Fruit fly (Drosophila melanogaster) whole organism, wandering third instar larva: ENCODE results near the gene TTLL4A.

Experiments
- Abd-B ChIP-seq: fragments of >200 bp; optimal IDR thresholded peaks from 2 replicates; lab custom pipeline; 2017; ENCODE audit warnings: missing biosample characterization, missing genetic modification characterization
- CG32264 ChIP-seq: fragments of 200-800 bp; sonication (Bioruptor generic); optimal IDR thresholded peaks from 2 replicates; lab custom pipeline; 2016; ENCODE audit warnings: missing biosample characterization, missing genetic modification characterization
- CG9705 ChIP-seq: fragments of 200-800 bp; sonication (Bioruptor generic); optimal IDR thresholded peaks from 2 replicates; lab custom pipeline; 2018; ENCODE audit warnings: missing biosample characterization, mild to moderate bottlenecking, missing genetic modification characterization
- CrebA ChIP-seq: fragments of 200-800 bp; sonication (Bioruptor generic); optimal IDR thresholded peaks from 2 replicates; lab custom pipeline; 2016; ENCODE audit warnings: missing biosample characterization, mild to moderate bottlenecking, missing genetic modification characterization, borderline replicate concordance
- Dfd ChIP-seq: fragments of >200 bp; optimal IDR thresholded peaks from 2 replicates; lab custom pipeline; 2017; ENCODE audit warnings: missing biosample characterization, missing genetic modification characterization
- Dif ChIP-seq: fragments of 200-275, 200-300 bp; sonication (Bioruptor generic); optimal IDR thresholded peaks from 2 replicates; lab custom pipeline; 2018; ENCODE audit warnings: missing biosample characterization, missing genetic modification characterization; ENCODE audit not compliant: partially characterized antibody
- GATAd ChIP-seq: sonication (Bioruptor generic); optimal IDR thresholded peaks from 2 replicates; lab custom pipeline; 2016; ENCODE audit warnings: missing biosample characterization, missing genetic modification characterization
- HLH106 ChIP-seq: fragments of 200-800 bp; optimal IDR thresholded peaks from 3 replicates; lab custom pipeline; 2019; ENCODE audit warnings: missing biosample characterization, mild to moderate bottlenecking, missing genetic modification characterization, moderate library complexity
- Hnf4 ChIP-seq: fragments of 200-800 bp; sonication (Bioruptor generic); optimal IDR thresholded peaks from 2 replicates; lab custom pipeline; 2016; ENCODE audit warnings: missing biosample characterization, mild to moderate bottlenecking, missing genetic modification characterization
- Hr78 ChIP-seq: fragments of >200 bp; optimal IDR thresholded peaks from 2 replicates; lab custom pipeline; 2017; ENCODE audit warnings: missing biosample characterization, missing genetic modification characterization
- Hr83 ChIP-seq: fragments of 200-300 bp; sonication (Bioruptor generic); optimal IDR thresholded peaks from 2 replicates; lab custom pipeline; 2016; ENCODE audit warnings: missing biosample characterization, mild to moderate bottlenecking, missing genetic modification characterization, moderate library complexity; ENCODE audit not compliant: poor library complexity, severe bottlenecking
- Jra ChIP-seq: sonication (Bioruptor generic); optimal IDR thresholded peaks from 2 replicates; lab custom pipeline; 2016; ENCODE audit warnings: missing biosample characterization, missing genetic modification characterization
- Mio ChIP-seq: sonication (Bioruptor generic); optimal IDR thresholded peaks from 2 replicates; lab custom pipeline; 2016; ENCODE audit warnings: missing biosample characterization, missing genetic modification characterization
- Myc ChIP-seq: fragments of >200 bp; optimal IDR thresholded peaks from 2 replicates; lab custom pipeline; 2017
- N ChIP-seq: fragments of >200 bp; optimal IDR thresholded peaks from 2 replicates; lab custom pipeline; 2018; ENCODE audit warnings: missing biosample characterization, missing external identifiers, missing genetic modification characterization
- OdsH ChIP-seq: fragments of 200-800 bp; sonication (Bioruptor generic); optimal IDR thresholded peaks from 2 replicates; lab custom pipeline; 2016; ENCODE audit warnings: missing biosample characterization, mild to moderate bottlenecking, missing genetic modification characterization
- Rel ChIP-seq, 2 experiments: fragments of 200-800 bp; sonication (Bioruptor generic) in 1 of 2; optimal IDR thresholded peaks; 2 replicates in 1 of 2; 3 replicates in 1 of 2; lab custom pipeline; 2016 to 2019; ENCODE audit warnings: mild to moderate bottlenecking in 2 of 2, missing biosample characterization in 2 of 2, missing genetic modification characterization in 2 of 2, moderate library complexity in 1 of 2
- Sp1 ChIP-seq: fragments of 200-800 bp; sonication (Bioruptor generic); optimal IDR thresholded peaks from 3 replicates; lab custom pipeline; 2019; ENCODE audit warnings: missing biosample characterization, mild to moderate bottlenecking, missing genetic modification characterization, moderate library complexity
- Vsx2 ChIP-seq: fragments of 200-300, 225-300 bp; sonication (Bioruptor generic); optimal IDR thresholded peaks from 2 replicates; lab custom pipeline; 2018; ENCODE audit warnings: missing biosample characterization, missing genetic modification characterization; ENCODE audit not compliant: partially characterized antibody
- br ChIP-seq: fragments of 200-800 bp; sonication (Bioruptor generic); optimal IDR thresholded peaks from 2 replicates; lab custom pipeline; 2016; ENCODE audit warnings: missing biosample characterization, missing genetic modification characterization
- brk ChIP-seq: fragments of 200-800 bp; sonication (Bioruptor generic); optimal IDR thresholded peaks from 2 replicates; lab custom pipeline; 2016; ENCODE audit warnings: missing biosample characterization, mild to moderate bottlenecking, missing genetic modification characterization
- dl ChIP-seq, 2 experiments: fragments of 175-275, 200-275 bp in 1 of 2; fragments of 200-275 bp in 1 of 2; sonication (Bioruptor generic); optimal IDR thresholded peaks; lab custom pipeline; 2018; ENCODE audit warnings: mild to moderate bottlenecking in 2 of 2, missing biosample characterization in 2 of 2, missing genetic modification characterization in 2 of 2, moderate library complexity in 2 of 2; ENCODE audit not compliant: partially characterized antibody in 2 of 2, insufficient read depth in 1 of 2
- dmrt93B ChIP-seq: fragments of 200-800 bp; sonication (Bioruptor generic); optimal IDR thresholded peaks from 2 replicates; lab custom pipeline; 2018; ENCODE audit warnings: missing biosample characterization, mild to moderate bottlenecking, missing genetic modification characterization
- dsf ChIP-seq: sonication (Bioruptor generic); optimal IDR thresholded peaks from 2 replicates; lab custom pipeline; 2016; ENCODE audit warnings: missing biosample characterization, missing genetic modification characterization, borderline replicate concordance
- ey ChIP-seq: fragments of 200-800 bp; sonication (Bioruptor generic); optimal IDR thresholded peaks from 2 replicates; lab custom pipeline; 2016; ENCODE audit warnings: missing biosample characterization, missing genetic modification characterization
- foxo ChIP-seq, 2 experiments: fragments of 200-800 bp; sonication (Bioruptor generic); optimal IDR thresholded peaks; 2 replicates in 1 of 2; 3 replicates in 1 of 2; lab custom pipeline; 2016 to 2017; ENCODE audit warnings: missing biosample characterization in 2 of 2, missing genetic modification characterization in 2 of 2
- fru ChIP-seq: fragments of 200-800 bp; sonication (Bioruptor generic); optimal IDR thresholded peaks from 3 replicates; lab custom pipeline; 2016; ENCODE audit warnings: missing biosample characterization, mild to moderate bottlenecking, missing genetic modification characterization
- h ChIP-seq: fragments of 200-800 bp; sonication (Bioruptor generic); optimal IDR thresholded peaks from 3 replicates; lab custom pipeline; 2016; ENCODE audit warnings: missing biosample characterization, mild to moderate bottlenecking, missing genetic modification characterization
- jim ChIP-seq: fragments of 175-275, 200-325 bp; sonication (Bioruptor generic); optimal IDR thresholded peaks from 2 replicates; lab custom pipeline; 2016; ENCODE audit warnings: missing biosample characterization, mild to moderate bottlenecking, missing genetic modification characterization
- lola ChIP-seq: fragments of >200 bp; optimal IDR thresholded peaks from 2 replicates; lab custom pipeline; 2017; ENCODE audit warnings: missing biosample characterization, missing genetic modification characterization
- pan ChIP-seq: fragments of >200 bp; optimal IDR thresholded peaks from 2 replicates; lab custom pipeline; 2017
- psq ChIP-seq: fragments of 200-800 bp; sonication (Bioruptor generic); optimal IDR thresholded peaks from 3 replicates; lab custom pipeline; 2017; ENCODE audit warnings: missing biosample characterization, mild to moderate bottlenecking, missing genetic modification characterization, moderate library complexity
- rgr ChIP-seq: fragments of 200-800 bp; sonication (Bioruptor generic); optimal IDR thresholded peaks from 3 replicates; lab custom pipeline; 2016; ENCODE audit warnings: missing biosample characterization, mild to moderate bottlenecking, missing genetic modification characterization
- sage ChIP-seq: fragments of 200-800 bp; sonication (Bioruptor generic); optimal IDR thresholded peaks from 2 replicates; lab custom pipeline; 2016; ENCODE audit warnings: missing biosample characterization, mild to moderate bottlenecking, missing genetic modification characterization
- sv ChIP-seq: fragments of 200-800 bp; sonication (Bioruptor generic); optimal IDR thresholded peaks from 3 replicates; lab custom pipeline; 2016; ENCODE audit warnings: missing biosample characterization, missing genetic modification characterization
- tai ChIP-seq: sonication (Bioruptor generic); optimal IDR thresholded peaks from 2 replicates; lab custom pipeline; 2016; ENCODE audit warnings: missing biosample characterization, missing genetic modification characterization
- usp ChIP-seq: fragments of >200 bp; optimal IDR thresholded peaks from 2 replicates; lab custom pipeline; 2017; ENCODE audit warnings: missing biosample characterization, missing genetic modification characterization
- woc ChIP-seq: sonication (Bioruptor generic); optimal IDR thresholded peaks from 2 replicates; lab custom pipeline; 2016; ENCODE audit warnings: missing biosample characterization, mild to moderate bottlenecking, missing genetic modification characterization

The TTLL4A gene

DNA sequence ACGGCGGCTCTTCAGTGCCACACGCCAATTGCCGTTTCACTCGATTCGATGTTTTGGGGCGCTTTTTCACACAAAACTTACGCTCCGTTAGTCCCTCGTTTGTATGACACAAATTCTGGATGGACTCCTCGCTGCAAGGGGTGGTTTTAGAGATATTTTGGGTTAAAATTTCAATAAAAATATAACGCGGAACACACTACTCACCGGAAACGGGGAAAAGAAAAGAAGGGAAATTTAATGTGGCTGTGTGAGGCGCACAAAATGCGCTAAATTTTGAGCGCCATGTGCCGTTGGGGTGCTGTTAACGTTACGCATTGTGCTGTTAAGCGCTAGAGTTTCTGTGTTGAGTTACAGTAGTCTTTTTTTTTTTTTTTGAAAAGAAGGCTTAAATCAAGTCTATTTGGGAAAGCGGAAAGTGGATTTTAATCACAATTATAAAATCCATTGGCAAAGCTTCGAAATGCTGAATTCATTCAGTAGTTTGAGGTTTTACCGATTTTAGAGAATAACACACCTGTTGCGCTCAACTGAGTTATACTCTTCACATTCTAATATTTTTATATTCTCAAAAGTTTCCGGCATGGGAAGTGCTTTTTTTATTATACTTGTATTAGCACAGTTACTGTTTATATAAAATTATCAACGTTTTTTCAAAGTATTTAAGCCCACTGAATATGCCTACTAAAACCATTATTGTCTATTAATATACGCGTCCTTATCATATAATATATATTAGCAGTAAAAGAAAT is 14.9 kb downstream of the TTLL4A start, which contains the start of gene RpL9 (continued):
- peak; percentile 61 for TF ChIP-seq br
- TF ChIP-seq Rel (GFP tag; optimal IDR thresholded peaks at IDR 0.05; lab: Kevin White, UChicago): no peak
- TF ChIP-seq Rel (tag; optimal IDR thresholded peaks at IDR 0.05; lab: Kevin White, UChicago): no peak
- no peak for TF ChIP-seq usp (GFP tag; lab: Kevin White, UChicago)
- TF ChIP-seq, all 38 proteins: peak for 12

DNA sequence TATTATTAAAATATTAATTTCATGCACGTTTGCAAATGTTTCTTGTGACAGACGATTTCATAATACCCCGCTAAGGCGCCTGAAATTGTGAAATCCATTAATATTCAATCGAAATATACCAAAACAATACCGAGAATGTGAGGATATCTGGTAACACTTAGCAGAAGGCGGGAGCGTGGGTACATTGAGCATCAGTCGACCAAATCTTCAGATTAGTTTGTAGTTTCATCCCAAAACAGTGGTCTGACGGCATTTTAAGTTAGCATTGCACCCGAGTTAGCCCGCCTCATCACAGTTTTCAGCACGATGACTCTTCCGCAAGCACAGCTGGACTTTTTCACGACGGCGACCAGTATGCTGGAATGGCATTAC is 15.5 kb downstream of the TTLL4A start, which contains the start of gene Nup154:
TSS of gene Nup154 (plus strand) at position 147 of the 372 bp plus-strand sequence.
- TF ChIP-seq dsf (no peak), Hr83 (GFP tag; lab: Kevin White, UChicago) (no peak), Mio (GFP tag; lab: Kevin White, UChicago) (no peak), Hnf4 (GFP tag; lab: Kevin White, UChicago) (no peak), Sp1 (GFP tag; lab: Kevin White, UChicago) (no peak), Rel (GFP tag; optimal IDR thresholded peaks at IDR 0.05; lab: Kevin White, UChicago) (no peak), Rel (tag; optimal IDR thresholded peaks at IDR 0.05; lab: Kevin White, UChicago) (no peak), Abd-B (GFP tag; lab: Kevin White, UChicago) (no peak)

DNA sequence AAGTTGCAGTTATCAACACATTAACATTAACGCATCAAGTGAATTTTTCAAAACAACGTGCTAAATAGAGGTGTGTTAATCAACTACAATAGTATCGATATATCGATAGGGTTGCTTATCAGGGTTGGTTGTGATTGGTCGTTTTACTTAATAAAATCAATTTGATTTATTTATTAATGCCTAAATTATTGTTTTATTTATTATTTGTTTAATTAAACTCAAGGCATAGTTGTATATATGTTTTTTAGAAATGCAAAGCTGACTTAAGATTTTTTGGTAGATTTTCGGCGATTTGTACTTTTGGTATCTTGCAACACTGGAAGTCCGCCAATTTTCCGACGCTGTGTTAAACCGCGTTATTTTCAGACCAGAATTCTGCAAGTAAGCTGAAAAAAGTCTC is 21.8 kb downstream of the TTLL4A start, which contains the start of the genes Art8 and dUTPase:
TSS of gene Art8 (minus strand) at position 88 of the 400 bp plus-strand sequence.
TSS of gene dUTPase (plus strand) at position 314 of the 400 bp plus-strand sequence.
- peak; percentile 79 for TF ChIP-seq dsf
- peak; percentile 76 for TF ChIP-seq h (GFP tag; lab: Kevin White, UChicago)
- TF ChIP-seq psq (GFP tag; lab: Kevin White, UChicago): peak; percentile 69
- no peak for TF ChIP-seq pan (lab: Kevin White, UChicago)
- no peak for TF ChIP-seq Dfd (GFP tag; lab: Kevin White, UChicago)
- no peak for TF ChIP-seq dmrt93B (GFP tag; lab: Kevin White, UChicago)
- no peak for TF ChIP-seq N (GFP tag; lab: Kevin White, UChicago)
- TF ChIP-seq sage: peak; percentile 74
- TF ChIP-seq Myc (lab: Kevin White, UChicago): peak; percentile 40
- peak; percentile 68 for TF ChIP-seq Sp1 (GFP tag; lab: Kevin White, UChicago)
- TF ChIP-seq Vsx2: no peak
- peak; percentile 73 for TF ChIP-seq rgr
- peak; percentile 78 for TF ChIP-seq Jra (GFP tag; lab: Kevin White, UChicago)
- no peak for TF ChIP-seq brk (GFP tag; lab: Kevin White, UChicago)
- TF ChIP-seq foxo (GFP tag; optimal IDR thresholded peaks at IDR 0.05; lab: Kevin White, UChicago): peak in 1 of 2 experiments; percentile 84
- no peak for TF ChIP-seq CG32264 (GFP tag; lab: Kevin White, UChicago)
- no peak for TF ChIP-seq CrebA
- peak; percentile 70 for TF ChIP-seq OdsH (GFP tag; lab: Kevin White, UChicago)
- TF ChIP-seq ey (GFP tag; lab: Kevin White, UChicago): peak; percentile 51
- no peak for TF ChIP-seq Hr78 (GFP tag; lab: Kevin White, UChicago)
- peak; percentile 24 for TF ChIP-seq CG9705 (GFP tag; lab: Kevin White, UChicago)
- peak; percentile 72 for TF ChIP-seq sv
- no peak for TF ChIP-seq Mio (GFP tag; lab: Kevin White, UChicago)
- no peak for TF ChIP-seq GATAd (GFP tag; lab: Kevin White, UChicago)
- TF ChIP-seq jim (GFP tag; lab: Kevin White, UChicago): no peak
- no peak for TF ChIP-seq lola (GFP tag; lab: Kevin White, UChicago)
- TF ChIP-seq HLH106 (tag; lab: Kevin White, UChicago): peak; percentile 68
- no peak for TF ChIP-seq Abd-B (GFP tag; lab: Kevin White, UChicago)
- TF ChIP-seq usp (GFP tag; lab: Kevin White, UChicago): no peak
- no peak for TF ChIP-seq Dif
- no peak for TF ChIP-seq Rel (GFP tag; optimal IDR thresholded peaks at IDR 0.05; lab: Kevin White, UChicago)
- TF ChIP-seq Rel (tag; optimal IDR thresholded peaks at IDR 0.05; lab: Kevin White, UChicago): peak; percentile 43
- peak; percentile 83 for TF ChIP-seq Hnf4 (GFP tag; lab: Kevin White, UChicago)
- no peak for TF ChIP-seq woc (GFP tag; lab: Kevin White, UChicago)
- TF ChIP-seq br: peak; percentile 51
- TF ChIP-seq dl (GFP tag; optimal IDR thresholded peaks at IDR 0.05; lab: Kevin White, UChicago; ENCODE audit: insufficient read depth in 1 of 2, partially characterized antibody in 2 of 2): no peak
- TF ChIP-seq tai (GFP tag; lab: Kevin White, UChicago): no peak
- TF ChIP-seq Hr83 (GFP tag; lab: Kevin White, UChicago): no peak
- peak; percentile 56 for TF ChIP-seq fru (GFP tag; lab: Kevin White, UChicago)
